Worm (Caenorhabditis elegans) whole organism, L1 larva: ENCODE measurements around the gene F53H4.3.

Experiments
- F16B12.6 ChIP-seq: fragments of 150-350 bp; optimal IDR thresholded peaks from 2 replicates; lab custom pipeline; 2014; ENCODE audit warnings: missing biosample characterization, missing genetic modification characterization
- Y116A8C.19 ChIP-seq: sonication (generic microtip); optimal IDR thresholded peaks from 2 replicates; lab custom pipeline; 2016; ENCODE audit warnings: missing compliant biosample characterization, missing genetic modification characterization, borderline replicate concordance
- alr-1 ChIP-seq: fragments of 200-800 bp; sonication (Bioruptor generic); optimal IDR thresholded peaks from 2 replicates; lab custom pipeline; 2018; ENCODE audit warnings: borderline replicate concordance, mild to moderate bottlenecking, missing genetic modification characterization, missing compliant biosample characterization
- aly-2 ChIP-seq: fragments of 150-350 bp; optimal IDR thresholded peaks from 2 replicates; lab custom pipeline; 2014; ENCODE audit warnings: missing biosample characterization, missing genetic modification characterization
- blmp-1 ChIP-seq: fragments of 150-350 bp; optimal IDR thresholded peaks from 2 replicates; lab custom pipeline; 2014; ENCODE audit warnings: missing biosample characterization, missing genetic modification characterization
- ceh-63 ChIP-seq: fragments of 200-800 bp; sonication (Bioruptor generic); optimal IDR thresholded peaks from 2 replicates; lab custom pipeline; 2018; ENCODE audit warnings: mild to moderate bottlenecking, missing genetic modification characterization, missing compliant biosample characterization
- ceh-8 ChIP-seq: fragments of 200-800 bp; sonication (Bioruptor generic); optimal IDR thresholded peaks from 2 replicates; lab custom pipeline; 2018; ENCODE audit warnings: mild to moderate bottlenecking, missing genetic modification characterization, moderate library complexity, missing compliant biosample characterization
- ceh-90 ChIP-seq: sonication (generic microtip); optimal IDR thresholded peaks from 2 replicates; lab custom pipeline; 2016; ENCODE audit warnings: missing genetic modification characterization, missing compliant biosample characterization
- ces-1 ChIP-seq: fragments of 150-350 bp; optimal IDR thresholded peaks from 2 replicates; lab custom pipeline; 2014; ENCODE audit warnings: missing biosample characterization, missing genetic modification reagents, missing genetic modification characterization
- efl-3 ChIP-seq: fragments of 200-800 bp; sonication (Bioruptor generic); optimal IDR thresholded peaks from 2 replicates; lab custom pipeline; 2018; ENCODE audit warnings: mild to moderate bottlenecking, missing genetic modification characterization, missing compliant biosample characterization
- egl-13 ChIP-seq: sonication (generic microtip); optimal IDR thresholded peaks from 2 replicates; lab custom pipeline; 2016; ENCODE audit warnings: missing genotype, missing genetic modification reagents, missing genetic modification characterization, missing compliant biosample characterization
- egl-27 ChIP-seq, 2 experiments: fragments of 150-350 bp in 1 of 2; sonication (generic microtip); optimal IDR thresholded peaks; 3 replicates each; lab custom pipeline; 2017 to 2018; ENCODE audit warnings: missing biosample characterization in 2 of 2, missing genetic modification characterization in 2 of 2, missing genetic modification reagents in 2 of 2
- elt-3 ChIP-seq, 6 experiments: fragments of 150-350 bp in 1 of 6; sonication (generic microtip); optimal IDR thresholded peaks; 2 replicates each; lab custom pipeline; 2017 to 2018; ENCODE audit warnings: missing biosample characterization in 6 of 6, missing genetic modification characterization in 6 of 6, inconsistent platforms in 1 of 6
- fkh-4 ChIP-seq: sonication (generic microtip); optimal IDR thresholded peaks from 2 replicates; lab custom pipeline; 2016; ENCODE audit warnings: missing compliant biosample characterization, missing genetic modification characterization, borderline replicate concordance
- fkh-8 ChIP-seq: sonication (generic microtip); optimal IDR thresholded peaks from 2 replicates; lab custom pipeline; 2016; ENCODE audit warnings: mild to moderate bottlenecking, missing genetic modification characterization, missing compliant biosample characterization
- hlh-17 ChIP-seq: fragments of 200-800 bp; sonication (Bioruptor generic); optimal IDR thresholded peaks from 2 replicates; lab custom pipeline; 2018; ENCODE audit warnings: missing genetic modification characterization, mild to moderate bottlenecking, missing compliant biosample characterization, moderate library complexity, borderline replicate concordance
- hpl-2 ChIP-seq: fragments of 150-350 bp; optimal IDR thresholded peaks from 2 replicates; lab custom pipeline; 2014; ENCODE audit warnings: missing biosample characterization, missing genetic modification reagents, missing genetic modification characterization
- irx-1 ChIP-seq: sonication (generic microtip); optimal IDR thresholded peaks from 2 replicates; lab custom pipeline; 2016; ENCODE audit warnings: missing genetic modification characterization, missing compliant biosample characterization
- isw-1 ChIP-seq: fragments of 200-800 bp; sonication (Bioruptor generic); IDR thresholded peaks from 2 replicates; pipeline ENCODE4 v1.3.6; 2022; ENCODE audit warnings: missing genetic modification characterization, missing compliant biosample characterization
- lin-35 ChIP-seq, 2 experiments: fragments of 150-350 bp; optimal IDR thresholded peaks; 2 replicates each; lab custom pipeline; 2014; ENCODE audit warnings: missing biosample characterization in 2 of 2, missing genetic modification characterization in 2 of 2, missing genetic modification reagents in 2 of 2
- mab-9 ChIP-seq: fragments of 200-800 bp; sonication (Bioruptor generic); IDR thresholded peaks from 2 replicates; pipeline ENCODE4 v1.3.6; 2022; ENCODE audit warnings: missing genetic modification reagents, missing genetic modification characterization, missing compliant biosample characterization
- mdl-1 ChIP-seq, 2 experiments: fragments of 150-350 bp; optimal IDR thresholded peaks; 2 replicates each; lab custom pipeline; 2014 to 2017; ENCODE audit warnings: missing biosample characterization in 2 of 2, missing genetic modification characterization in 2 of 2, inconsistent platforms in 1 of 2
- mef-2 ChIP-seq: fragments of 150-350 bp; optimal IDR thresholded peaks from 2 replicates; lab custom pipeline; 2014; ENCODE audit warnings: missing biosample characterization, missing genetic modification characterization
- nhr-11 ChIP-seq: fragments of 150-350 bp; optimal IDR thresholded peaks from 2 replicates; lab custom pipeline; 2014; ENCODE audit warnings: missing biosample characterization, missing genetic modification characterization
- nhr-12 ChIP-seq: sonication (generic microtip); optimal IDR thresholded peaks from 2 replicates; lab custom pipeline; 2017; ENCODE audit warnings: missing biosample characterization, missing genetic modification characterization
- nhr-47 ChIP-seq: sonication (generic microtip); optimal IDR thresholded peaks from 2 replicates; lab custom pipeline; 2016; ENCODE audit warnings: mild to moderate bottlenecking, missing genetic modification characterization, moderate library complexity, missing compliant biosample characterization
- nhr-76 ChIP-seq: sonication (generic microtip); optimal IDR thresholded peaks from 2 replicates; lab custom pipeline; 2017; ENCODE audit warnings: missing biosample characterization, missing genetic modification characterization
- nhr-77 ChIP-seq: fragments of 150-350 bp; optimal IDR thresholded peaks from 2 replicates; lab custom pipeline; 2014; ENCODE audit warnings: missing biosample characterization, missing genetic modification characterization
- nhr-84 ChIP-seq: sonication (generic microtip); optimal IDR thresholded peaks from 2 replicates; lab custom pipeline; 2017; ENCODE audit warnings: missing biosample characterization, missing genetic modification characterization
- nhr-90 ChIP-seq: sonication (generic microtip); optimal IDR thresholded peaks from 2 replicates; lab custom pipeline; 2016; ENCODE audit warnings: mild to moderate bottlenecking, missing genetic modification characterization, missing compliant biosample characterization; ENCODE audit not compliant: poor library complexity
- pag-3 ChIP-seq: sonication (generic microtip); optimal IDR thresholded peaks from 2 replicates; lab custom pipeline; 2017; ENCODE audit warnings: missing genetic modification characterization, mild to moderate bottlenecking, missing compliant biosample characterization, antibody characterized with exemption, borderline replicate concordance; ENCODE audit not compliant: insufficient read depth
- rnt-1 ChIP-seq: sonication (generic microtip); optimal IDR thresholded peaks from 2 replicates; lab custom pipeline; 2016; ENCODE audit warnings: mild to moderate bottlenecking, missing genetic modification characterization, moderate library complexity, missing compliant biosample characterization
- skn-1 ChIP-seq: fragments of 150-350 bp; optimal IDR thresholded peaks from 2 replicates; lab custom pipeline; 2014; ENCODE audit warnings: missing biosample characterization, missing genetic modification characterization
- sox-4 ChIP-seq: sonication (generic microtip); optimal IDR thresholded peaks from 2 replicates; lab custom pipeline; 2016; ENCODE audit warnings: missing genetic modification characterization, missing compliant biosample characterization
- swsn-7 ChIP-seq: sonication (generic microtip); optimal IDR thresholded peaks from 2 replicates; lab custom pipeline; 2016; ENCODE audit warnings: missing genetic modification characterization, missing compliant biosample characterization
- tbx-2 ChIP-seq: sonication (generic microtip); optimal IDR thresholded peaks from 2 replicates; lab custom pipeline; 2016; ENCODE audit warnings: missing genetic modification characterization, missing compliant biosample characterization
- unc-30 ChIP-seq: sonication (generic microtip); optimal IDR thresholded peaks from 2 replicates; lab custom pipeline; 2017; ENCODE audit warnings: missing biosample characterization, missing genetic modification characterization
- vab-15 ChIP-seq: sonication (generic microtip); optimal IDR thresholded peaks from 2 replicates; lab custom pipeline; 2017; ENCODE audit warnings: missing genotype, mild to moderate bottlenecking, missing genetic modification characterization, missing compliant biosample characterization

F53H4.3 gene

DNA sequence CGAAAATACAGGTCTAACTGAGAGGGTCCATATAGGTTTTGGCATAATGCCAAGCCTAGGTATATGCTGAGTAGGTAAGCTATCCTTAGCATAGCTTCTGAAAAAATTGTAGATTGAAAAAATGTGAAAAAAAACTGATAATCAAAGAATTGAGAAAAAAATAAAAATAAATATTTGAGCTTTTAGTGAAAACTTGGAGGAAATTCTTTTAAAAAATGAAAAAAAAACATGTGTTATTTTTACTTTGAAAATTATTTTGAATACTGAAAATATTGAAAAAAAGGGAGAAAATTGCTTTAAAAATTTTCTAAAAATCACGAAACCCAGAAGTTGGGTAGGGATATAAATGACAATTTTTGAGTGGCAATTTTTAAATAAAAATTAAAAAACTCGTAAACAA, at the start of gene F53H4.3:
TSS of gene F53H4.3 (minus strand) at position 101 of the 400 bp plus-strand sequence.
- TF ChIP-seq efl-3 (GFP tag; lab: Kevin White, UChicago): no peak
- TF ChIP-seq nhr-90 (tag; lab: Kevin White, UChicago): no peak
- TF ChIP-seq ceh-8 (GFP tag; lab: Kevin White, UChicago): no peak
- no peak for TF ChIP-seq hpl-2
- no peak for TF ChIP-seq egl-27 (tag; optimal IDR thresholded peaks at IDR 0.05; lab: Kevin White, UChicago)
- TF ChIP-seq mdl-1 (tag; optimal IDR thresholded peaks at IDR 0.05; lab: Kevin White, UChicago): no peak
- TF ChIP-seq swsn-7 (tag; lab: Kevin White, UChicago): no peak
- TF ChIP-seq alr-1 (tag; lab: Kevin White, UChicago): no peak
- TF ChIP-seq nhr-47 (tag; lab: Kevin White, UChicago): no peak
- no peak for TF ChIP-seq F16B12.6 (tag; lab: Kevin White, UChicago)
- no peak for TF ChIP-seq ceh-63 (GFP tag; lab: Kevin White, UChicago)
- TF ChIP-seq pag-3 (tag; lab: Kevin White, UChicago): no peak
- TF ChIP-seq, all 84 proteins: peak for 0

ce11 chrX:15932859-15933258, 45.5 kb upstream of the F53H4.3 start:
- TF ChIP-seq ceh-63 (GFP tag; lab: Kevin White, UChicago) (no peak), lin-35 (GFP tag; optimal IDR thresholded peaks at IDR 0.05; lab: Kevin White, UChicago) (no peak), nhr-77 (no peak), sox-4 (tag; lab: Kevin White, UChicago) (no peak), nhr-47 (tag; lab: Kevin White, UChicago) (no peak), efl-3 (GFP tag; lab: Kevin White, UChicago) (no peak), tbx-2 (no peak), irx-1 (tag; lab: Kevin White, UChicago) (no peak), skn-1 (tag; lab: Kevin White, UChicago) (no peak), ces-1 (GFP tag; lab: Kevin White, UChicago) (no peak), nhr-12 (tag; lab: Kevin White, UChicago) (no peak)

ce11 chrX:15923440-15923839, 36.0 kb upstream of the F53H4.3 start, which contains the start of gene F31B9.3:
TSS of gene F31B9.3 (plus strand) at chrX:15923740.
- TF ChIP-seq lin-35 (GFP tag; optimal IDR thresholded peaks at IDR 0.05; lab: Kevin White, UChicago) (no peak), elt-3 (tag; optimal IDR thresholded peaks at IDR 0.05; lab: Kevin White, UChicago) (no peak), nhr-76 (tag; lab: Kevin White, UChicago) (no peak), rnt-1 (no peak), hlh-17 (no peak), egl-13 (no peak), nhr-11 (tag; lab: Kevin White, UChicago) (no peak), ceh-90 (tag; lab: Kevin White, UChicago) (no peak), Y116A8C.19 (tag; lab: Kevin White, UChicago) (no peak), mef-2 (tag; lab: Kevin White, UChicago) (no peak), nhr-12 (tag; lab: Kevin White, UChicago) (no peak), unc-30 (tag; lab: Kevin White, UChicago) (no peak), blmp-1 (tag; lab: Kevin White, UChicago) (no peak), vab-15 (tag; lab: Kevin White, UChicago) (no peak), mab-9 (GFP tag; lab: Robert Waterston, UW) (no peak), fkh-4 (tag; lab: Kevin White, UChicago) (no peak), isw-1 (GFP tag; lab: Robert Waterston, UW) (no peak), fkh-8 (no peak), aly-2 (tag; lab: Kevin White, UChicago) (no peak), nhr-84 (tag; lab: Kevin White, UChicago) (no peak)
